Worm (Caenorhabditis elegans) whole organism, young adult: ENCODE results near the gene elt-3.

Experiments
- B0019.2 ChIP-seq: fragments of 200-800 bp; sonication (Bioruptor generic); conservative IDR thresholded peaks from 2 replicates; pipeline ENCODE4 v1.3.6; 2022; ENCODE audit warnings: missing genetic modification reagents, missing genetic modification characterization, missing compliant biosample characterization
- B0261.1 ChIP-seq: sonication (generic microtip); optimal IDR thresholded peaks from 2 replicates; lab custom pipeline; 2016; ENCODE audit warnings: mild to moderate bottlenecking, missing genetic modification characterization, moderate library complexity, missing compliant biosample characterization
- F22D6.2 ChIP-seq: sonication (generic microtip); optimal IDR thresholded peaks from 2 replicates; lab custom pipeline; 2016; ENCODE audit warnings: mild to moderate bottlenecking, missing genetic modification characterization, missing compliant biosample characterization
- F23B12.7 ChIP-seq: sonication (generic microtip); optimal IDR thresholded peaks from 2 replicates; lab custom pipeline; 2017; ENCODE audit warnings: missing genetic modification characterization, mild to moderate bottlenecking, missing compliant biosample characterization, antibody characterized with exemption, moderate library complexity; ENCODE audit not compliant: insufficient read depth
- F33H1.4 ChIP-seq: fragments of 200-800 bp; sonication (Bioruptor generic); IDR thresholded peaks from 2 replicates; pipeline ENCODE4 v1.3.6; 2022; ENCODE audit warnings: missing genetic modification reagents, missing genetic modification characterization, missing compliant biosample characterization
- F39B2.1 ChIP-seq: fragments of 200-800 bp; sonication (Bioruptor generic); IDR thresholded peaks from 2 replicates; pipeline ENCODE4 v1.3.6; 2022; ENCODE audit warnings: missing genetic modification reagents, missing genetic modification characterization, missing compliant biosample characterization
- F52B5.7 ChIP-seq: sonication (generic microtip); optimal IDR thresholded peaks from 2 replicates; lab custom pipeline; 2016; ENCODE audit warnings: mild to moderate bottlenecking, missing genetic modification characterization, missing compliant biosample characterization
- F57A8.1 ChIP-seq: fragments of 200-800 bp; sonication (Bioruptor generic); optimal IDR thresholded peaks from 2 replicates; lab custom pipeline; 2018; ENCODE audit warnings: mild to moderate bottlenecking, missing genetic modification characterization, moderate library complexity, missing compliant biosample characterization
- T26A5.8 ChIP-seq: sonication (generic microtip); optimal IDR thresholded peaks from 2 replicates; lab custom pipeline; 2016; ENCODE audit warnings: missing genetic modification characterization, missing compliant biosample characterization
- Y67H2A.10 ChIP-seq: fragments of 200-800 bp; sonication (Bioruptor generic); conservative IDR thresholded peaks from 2 replicates; pipeline ENCODE4 v1.3.6; 2022; ENCODE audit warnings: missing genetic modification reagents, missing genetic modification characterization, missing compliant biosample characterization
- Y95B8A.8 ChIP-seq: fragments of 200-800 bp; sonication (Bioruptor generic); IDR thresholded peaks from 2 replicates; pipeline ENCODE4 v1.3.6; 2022; ENCODE audit warnings: missing genetic modification reagents, missing genetic modification characterization, missing compliant biosample characterization
- ZK185.1 ChIP-seq: sonication (generic microtip); optimal IDR thresholded peaks from 2 replicates; lab custom pipeline; 2016; ENCODE audit warnings: mild to moderate bottlenecking, missing genetic modification characterization, missing compliant biosample characterization; ENCODE audit not compliant: poor library complexity, severe bottlenecking
- akir-1 ChIP-seq: fragments of 200-800 bp; sonication (Bioruptor generic); optimal IDR thresholded peaks from 2 replicates; lab custom pipeline; 2018; ENCODE audit warnings: mild to moderate bottlenecking, missing genetic modification characterization, moderate library complexity, missing compliant biosample characterization
- aptf-2 ChIP-seq: fragments of 200-800 bp; sonication (Bioruptor generic); conservative IDR thresholded peaks from 2 replicates; pipeline ENCODE4 v1.3.6; 2022; ENCODE audit warnings: missing genetic modification reagents, missing genetic modification characterization, missing compliant biosample characterization
- attf-3 ChIP-seq: fragments of 200-800 bp; sonication (Bioruptor generic); conservative IDR thresholded peaks from 2 replicates; pipeline ENCODE4 v1.3.6; 2022; ENCODE audit warnings: missing genetic modification reagents, missing genetic modification characterization, missing compliant biosample characterization
- bed-1 ChIP-seq: fragments of 200-800 bp; sonication (Bioruptor generic); IDR thresholded peaks from 2 replicates; pipeline ENCODE4 v1.3.6; 2022; ENCODE audit warnings: missing genetic modification reagents, missing genetic modification characterization, missing compliant biosample characterization
- ccch-3 ChIP-seq: fragments of 200-800 bp; sonication (Bioruptor generic); optimal IDR thresholded peaks from 2 replicates; lab custom pipeline; 2018; ENCODE audit warnings: mild to moderate bottlenecking, missing genetic modification characterization, missing compliant biosample characterization
- cebp-1 ChIP-seq, 2 experiments: fragments of 200-800 bp in 1 of 2; sonication (Bioruptor generic) in 1 of 2; sonication (generic microtip) in 1 of 2; IDR thresholded peaks in 1 of 2; optimal IDR thresholded peaks in 1 of 2; 2 replicates each; pipeline versions ENCODE4 v1.3.6 to Lab custom; 2017 to 2022; ENCODE audit warnings: missing compliant biosample characterization in 2 of 2, missing genetic modification characterization in 2 of 2, mild to moderate bottlenecking in 1 of 2, missing genetic modification reagents in 1 of 2, moderate library complexity in 1 of 2
- ceh-100 ChIP-seq: fragments of 200-800 bp; sonication (Bioruptor generic); IDR thresholded peaks from 2 replicates; pipeline ENCODE4 v1.3.6; 2022; ENCODE audit warnings: missing genetic modification reagents, missing genetic modification characterization, missing compliant biosample characterization
- ceh-40 ChIP-seq: fragments of 200-800 bp; sonication (Bioruptor generic); IDR thresholded peaks from 2 replicates; pipeline ENCODE4 v1.3.6; 2022; ENCODE audit warnings: missing genetic modification characterization, missing compliant biosample characterization
- ceh-91 ChIP-seq: fragments of 200-800 bp; sonication (Bioruptor generic); IDR thresholded peaks from 2 replicates; pipeline ENCODE4 v1.3.6; 2022; ENCODE audit warnings: missing genetic modification reagents, missing genetic modification characterization, missing compliant biosample characterization
- die-1 ChIP-seq: sonication (generic microtip); optimal IDR thresholded peaks from 2 replicates; lab custom pipeline; 2016; ENCODE audit warnings: missing genotype, mild to moderate bottlenecking, missing genetic modification characterization, missing compliant biosample characterization
- efl-1 ChIP-seq: fragments of 150-350 bp; optimal IDR thresholded peaks from 2 replicates; lab custom pipeline; 2014; ENCODE audit warnings: missing biosample characterization, missing genetic modification reagents, missing genetic modification characterization
- egl-18 ChIP-seq: fragments of 200-800 bp; sonication (Bioruptor generic); IDR thresholded peaks from 2 replicates; pipeline ENCODE4 v1.3.6; 2022; ENCODE audit warnings: missing genetic modification reagents, missing genetic modification characterization, missing compliant biosample characterization
- egl-44 ChIP-seq: fragments of 200-800 bp; sonication (Bioruptor generic); IDR thresholded peaks from 2 replicates; pipeline ENCODE4 v1.3.6; 2022; ENCODE audit warnings: missing genetic modification reagents, missing genetic modification characterization, missing compliant biosample characterization
- fkh-3 ChIP-seq: sonication (generic microtip); optimal IDR thresholded peaks from 2 replicates; lab custom pipeline; 2016; ENCODE audit warnings: mild to moderate bottlenecking, missing genetic modification characterization, missing compliant biosample characterization
- hlh-12 ChIP-seq: sonication (generic microtip); optimal IDR thresholded peaks from 2 replicates; lab custom pipeline; 2016; ENCODE audit warnings: missing genetic modification characterization, missing compliant biosample characterization
- hrde-1 ChIP-seq: sonication (generic microtip); optimal IDR thresholded peaks from 2 replicates; lab custom pipeline; 2016; ENCODE audit warnings: missing genetic modification characterization, mild to moderate bottlenecking, missing compliant biosample characterization, moderate library complexity, missing genotype, missing genetic modification reagents, borderline replicate concordance
- let-607 ChIP-seq, 2 experiments: fragments of 200-800 bp in 1 of 2; sonication (Bioruptor generic) in 1 of 2; sonication (generic microtip) in 1 of 2; optimal IDR thresholded peaks; 2 replicates each; lab custom pipeline; 2016 to 2018; ENCODE audit warnings: mild to moderate bottlenecking in 2 of 2, missing compliant biosample characterization in 2 of 2, missing genetic modification characterization in 2 of 2, moderate library complexity in 2 of 2, missing genotype in 1 of 2
- lin-35 ChIP-seq, 3 experiments: fragments of 150-350 bp in 2 of 3; sonication (generic microtip) in 1 of 3; optimal IDR thresholded peaks; 2 replicates each; lab custom pipeline; 2014 to 2018; ENCODE audit warnings: missing biosample characterization in 3 of 3, missing genetic modification characterization in 3 of 3, missing genetic modification reagents in 3 of 3
- mes-4 ChIP-seq: sonication (generic microtip); optimal IDR thresholded peaks from 2 replicates; lab custom pipeline; 2016; ENCODE audit warnings: missing genotype, missing genetic modification characterization, missing compliant biosample characterization
- nfyb-1 ChIP-seq: fragments of 200-800 bp; sonication (Bioruptor generic); IDR thresholded peaks from 2 replicates; pipeline ENCODE4 v1.3.6; 2022; ENCODE audit warnings: missing genetic modification reagents, missing genetic modification characterization, missing compliant biosample characterization
- nhr-120 ChIP-seq: fragments of 200-800 bp; sonication (Bioruptor generic); IDR thresholded peaks from 2 replicates; pipeline ENCODE4 v1.3.6; 2022; ENCODE audit warnings: missing genetic modification characterization, missing compliant biosample characterization
- nhr-80 ChIP-seq: sonication (generic microtip); optimal IDR thresholded peaks from 2 replicates; lab custom pipeline; 2016; ENCODE audit warnings: missing genetic modification characterization, missing compliant biosample characterization
- nhr-90 ChIP-seq: sonication (generic microtip); optimal IDR thresholded peaks from 2 replicates; lab custom pipeline; 2016; ENCODE audit warnings: missing genotype, mild to moderate bottlenecking, missing genetic modification characterization, missing compliant biosample characterization
- rcor-1 ChIP-seq: fragments of 200-800 bp; sonication (Bioruptor generic); IDR thresholded peaks from 2 replicates; pipeline ENCODE4 v1.3.6; 2022; ENCODE audit warnings: missing genetic modification reagents, missing genetic modification characterization, missing compliant biosample characterization
- sdz-38 ChIP-seq: sonication (generic microtip); optimal IDR thresholded peaks from 2 replicates; lab custom pipeline; 2016; ENCODE audit warnings: missing genotype, missing genetic modification characterization, missing compliant biosample characterization
- snpc-1.1 ChIP-seq: sonication (generic microtip); optimal IDR thresholded peaks from 2 replicates; lab custom pipeline; 2017; ENCODE audit warnings: missing genetic modification characterization, mild to moderate bottlenecking, missing compliant biosample characterization, antibody characterized with exemption, moderate library complexity, missing genotype, missing genetic modification reagents; ENCODE audit not compliant: insufficient read depth
- snpc-1.3 ChIP-seq: sonication (generic microtip); optimal IDR thresholded peaks from 2 replicates; lab custom pipeline; 2017; ENCODE audit warnings: missing genetic modification characterization, mild to moderate bottlenecking, missing compliant biosample characterization, antibody characterized with exemption, moderate library complexity, missing genotype, missing genetic modification reagents; ENCODE audit not compliant: insufficient read depth
- tbx-9 ChIP-seq: sonication (generic microtip); optimal IDR thresholded peaks from 2 replicates; lab custom pipeline; 2016; ENCODE audit warnings: borderline replicate concordance, missing genetic modification characterization, inconsistent platforms, missing compliant biosample characterization
- unc-130 ChIP-seq: sonication (generic microtip); optimal IDR thresholded peaks from 2 replicates; lab custom pipeline; 2016; ENCODE audit warnings: missing genetic modification reagents, missing genetic modification characterization, missing compliant biosample characterization
- zfh-2 ChIP-seq: fragments of 200-800 bp; sonication (Bioruptor generic); conservative IDR thresholded peaks from 2 replicates; pipeline ENCODE4 v1.3.6; 2022; ENCODE audit warnings: missing genetic modification reagents, missing genetic modification characterization, missing compliant biosample characterization
- ztf-3 ChIP-seq: fragments of 200-800 bp; sonication (Bioruptor generic); optimal IDR thresholded peaks from 2 replicates; lab custom pipeline; 2018; ENCODE audit warnings: mild to moderate bottlenecking, missing genetic modification characterization, missing compliant biosample characterization

elt-3 gene

DNA sequence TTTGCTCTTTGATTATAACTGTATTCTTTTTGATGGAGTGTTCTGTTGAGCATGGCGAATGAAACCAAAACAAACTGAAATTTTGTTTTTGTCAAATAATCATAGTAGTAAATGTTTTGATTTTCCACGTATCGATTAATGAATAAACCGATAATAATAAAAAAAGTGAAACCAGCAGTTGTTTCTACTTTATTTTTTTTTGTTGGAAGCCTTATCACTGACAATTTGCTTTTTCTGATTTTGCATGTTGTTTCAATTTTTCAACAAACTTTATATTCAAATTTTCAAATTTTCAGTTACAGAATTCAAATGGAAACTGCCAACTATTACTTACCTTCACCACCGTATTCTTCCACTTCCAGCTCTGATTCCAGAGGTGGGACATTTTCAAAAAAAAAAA lies at the start of gene elt-3:
Gene elt-3 (plus strand): TSS at position 301 of the 400 bp plus-strand sequence.
- no peak for TF ChIP-seq B0261.1 (tag; lab: Kevin White, UChicago)
- no peak for TF ChIP-seq F33H1.4 (GFP tag; lab: Robert Waterston, UW)
- no peak for TF ChIP-seq B0019.2 (GFP tag; lab: Robert Waterston, UW)
- TF ChIP-seq nfyb-1 (GFP tag; lab: Robert Waterston, UW): no peak
- no peak for TF ChIP-seq Y67H2A.10 (GFP tag; lab: Robert Waterston, UW)
- TF ChIP-seq ZK185.1 (tag; lab: Kevin White, UChicago): no peak

DNA sequence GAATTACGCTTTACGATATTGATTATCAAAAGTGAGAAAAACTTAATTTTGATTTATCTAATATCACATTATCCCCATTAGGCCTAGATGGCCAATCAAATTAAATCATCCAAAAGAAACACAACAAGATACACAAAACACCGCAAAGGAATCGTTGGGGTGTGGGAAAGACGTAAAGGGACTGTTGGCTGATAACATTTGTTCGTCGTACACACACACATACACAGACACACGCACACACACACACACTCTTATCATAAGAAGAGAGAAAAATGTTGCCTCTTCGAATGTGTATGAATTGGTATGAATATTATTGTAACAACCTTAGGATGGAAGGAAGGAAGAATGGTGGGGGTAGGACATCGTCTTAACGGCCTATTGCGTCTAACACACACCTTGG lies 49.5 kb upstream of the elt-3 start:
- TF ChIP-seq efl-1 (GFP tag; lab: Kevin White, UChicago) (no peak), F33H1.4 (GFP tag; lab: Robert Waterston, UW) (no peak), snpc-1.3 (no peak), nhr-80 (tag; lab: Kevin White, UChicago) (peak; percentile 75), lin-35 (GFP tag; optimal IDR thresholded peaks at IDR 0.05; lab: Kevin White, UChicago) (no peak), ccch-3 (GFP tag; lab: Kevin White, UChicago) (no peak)

DNA sequence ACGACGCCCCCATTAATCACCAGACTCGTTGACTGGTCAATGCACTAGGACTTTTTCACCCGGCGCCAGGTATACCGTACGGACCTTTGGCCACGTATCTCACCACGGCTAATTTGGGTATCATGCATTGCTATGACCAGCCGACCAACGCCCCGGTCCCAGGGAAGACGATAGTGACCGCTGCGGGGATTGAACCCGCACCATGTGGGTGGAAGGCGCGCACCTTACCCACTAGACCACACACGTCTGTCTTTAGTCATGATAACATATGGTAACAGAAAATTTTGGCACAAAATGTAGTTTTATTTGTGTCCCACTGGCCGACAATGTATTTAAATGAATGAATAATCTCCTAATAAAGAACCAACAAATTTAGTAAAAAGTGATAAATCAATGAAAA lies 48.5 kb upstream of the elt-3 start:
- TF ChIP-seq nhr-90 (tag; lab: Kevin White, UChicago): no peak
- TF ChIP-seq F52B5.7 (tag; lab: Kevin White, UChicago): no peak
- peak; percentile 2 for TF ChIP-seq B0261.1 (tag; lab: Kevin White, UChicago)
- no peak for TF ChIP-seq T26A5.8
- no peak for TF ChIP-seq let-607 (tag; optimal IDR thresholded peaks at IDR 0.05; lab: Kevin White, UChicago)
- TF ChIP-seq F57A8.1 (GFP tag; lab: Kevin White, UChicago): no peak
- TF ChIP-seq mes-4 (tag; lab: Kevin White, UChicago): no peak
- TF ChIP-seq snpc-1.1 (tag; lab: Kevin White, UChicago): no peak
- TF ChIP-seq bed-1 (GFP tag; lab: Robert Waterston, UW): no peak
- no peak for TF ChIP-seq hrde-1 (tag; lab: Kevin White, UChicago)
- TF ChIP-seq egl-44 (GFP tag; lab: Robert Waterston, UW): 0 out of 2 replicates have a peak, but pooled peaks have one; percentile 23
- no peak for TF ChIP-seq ZK185.1 (tag; lab: Kevin White, UChicago)
- TF ChIP-seq tbx-9: no peak
- no peak for TF ChIP-seq nfyb-1 (GFP tag; lab: Robert Waterston, UW)
- no peak for TF ChIP-seq F39B2.1 (GFP tag; lab: Robert Waterston, UW)
- no peak for TF ChIP-seq fkh-3 (tag; lab: Kevin White, UChicago)
- no peak; the same call in 1 of the 2 replicates for TF ChIP-seq zfh-2 (GFP tag; lab: Robert Waterston, UW)
- no peak for TF ChIP-seq ceh-91
- TF ChIP-seq unc-130 (GFP tag; lab: Kevin White, UChicago): no peak
- no peak for TF ChIP-seq F23B12.7 (tag; lab: Kevin White, UChicago)
- TF ChIP-seq rcor-1 (GFP tag; lab: Robert Waterston, UW): 0 out of 2 replicates have a peak, but pooled peaks have one; percentile 41
- no peak for TF ChIP-seq ceh-40 (GFP tag; lab: Robert Waterston, UW)
- TF ChIP-seq die-1 (tag; lab: Kevin White, UChicago): no peak
- no peak for TF ChIP-seq F22D6.2 (tag; lab: Kevin White, UChicago)
- TF ChIP-seq ceh-100: no peak
- TF ChIP-seq egl-18 (GFP tag; lab: Robert Waterston, UW): no peak
- TF ChIP-seq Y95B8A.8: no peak
- TF ChIP-seq sdz-38: no peak
- TF ChIP-seq akir-1: no peak
- no peak for TF ChIP-seq nhr-120 (GFP tag; lab: Robert Waterston, UW)
- TF ChIP-seq aptf-2 (GFP tag; lab: Robert Waterston, UW): 0 out of 2 replicates have a peak, but pooled peaks have one; percentile 19
- TF ChIP-seq cebp-1 (GFP tag; IDR thresholded peaks at IDR 0.05; lab: Robert Waterston, UW): no peak
- no peak for TF ChIP-seq cebp-1 (tag; optimal IDR thresholded peaks at IDR 0.05; lab: Kevin White, UChicago)
- TF ChIP-seq ztf-3 (GFP tag; lab: Kevin White, UChicago): no peak
- no peak for TF ChIP-seq attf-3 (GFP tag; lab: Robert Waterston, UW)
- no peak for TF ChIP-seq hlh-12 (tag; lab: Kevin White, UChicago)
